Fruit fly (Drosophila melanogaster) whole organism: ENCODE results near the gene LanB2.

Experiments
- CG8478 ChIP-seq: fragments of >200 bp; optimal IDR thresholded peaks from 2 replicates; lab custom pipeline; 2018; ENCODE audit warnings: inconsistent platforms
- Dll ChIP-seq: fragments of >200 bp; optimal IDR thresholded peaks from 2 replicates; lab custom pipeline; 2017
- EcR ChIP-seq, 2 experiments: fragments of >200 bp; optimal IDR thresholded peaks; 2 replicates each; lab custom pipeline; 2017; ENCODE audit warnings: missing biosample characterization in 2 of 2, missing genetic modification characterization in 2 of 2, missing genetic modification reagents in 2 of 2
- pan ChIP-seq: fragments of >200 bp; optimal IDR thresholded peaks from 2 replicates; lab custom pipeline; 2017
- psq ChIP-seq: fragments of >200 bp; optimal IDR thresholded peaks from 2 replicates; lab custom pipeline; 2017
- usp ChIP-seq: fragments of >200 bp; optimal IDR thresholded peaks from 2 replicates; lab custom pipeline; 2017; ENCODE audit warnings: missing biosample characterization, missing genetic modification characterization, mixed read lengths

DNA sequence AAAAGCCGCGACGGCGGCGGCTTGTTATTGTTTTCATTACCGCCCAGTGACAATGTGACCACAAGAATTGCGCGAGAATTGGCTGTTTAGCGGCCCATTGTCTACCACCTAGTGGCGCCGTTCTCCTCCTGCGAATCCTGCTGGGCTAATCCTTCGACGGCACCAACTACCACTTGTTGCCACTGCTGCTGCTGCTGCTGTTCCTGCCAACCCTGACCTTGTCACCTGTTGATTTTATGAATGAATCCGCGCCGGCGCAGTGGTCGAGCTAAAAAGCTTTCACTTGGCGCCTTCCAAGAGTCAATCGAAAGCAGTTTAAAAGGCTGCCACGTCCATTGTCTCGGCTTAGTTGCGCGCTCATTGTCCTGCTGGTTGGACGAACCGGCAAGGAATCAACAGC, 29.0 kb downstream of the LanB2 start, which contains the start of gene CNMaR:
- TF ChIP-seq Dll (lab: Kevin White, UChicago) (no peak), EcR (GFP tag; optimal IDR thresholded peaks at IDR 0.05; lab: Kevin White, UChicago) (no peak), CG8478 (no peak), usp (GFP tag; lab: Kevin White, UChicago) (no peak), pan (lab: Kevin White, UChicago) (no peak), psq (lab: Kevin White, UChicago) (no peak)
